Worm (Caenorhabditis elegans) whole organism, L1 larva: ENCODE measurements around the gene srd-56.

Experiments
- alr-1 ChIP-seq: fragments of 200-800 bp; sonication (Bioruptor generic); optimal IDR thresholded peaks from 2 replicates; lab custom pipeline; 2018; ENCODE audit warnings: borderline replicate concordance, mild to moderate bottlenecking, missing genetic modification characterization, missing compliant biosample characterization
- ces-1 ChIP-seq: fragments of 150-350 bp; optimal IDR thresholded peaks from 2 replicates; lab custom pipeline; 2014; ENCODE audit warnings: missing biosample characterization, missing genetic modification reagents, missing genetic modification characterization
- dpl-1 ChIP-seq, 3 experiments: fragments of 150-350 bp in 2 of 3; sonication (generic microtip) in 1 of 3; optimal IDR thresholded peaks; 2 replicates each; lab custom pipeline; 2014 to 2017; ENCODE audit warnings: missing biosample characterization in 3 of 3, missing genetic modification characterization in 3 of 3, missing genetic modification reagents in 3 of 3
- egl-27 ChIP-seq, 2 experiments: fragments of 150-350 bp in 1 of 2; sonication (generic microtip); optimal IDR thresholded peaks; 3 replicates each; lab custom pipeline; 2017 to 2018; ENCODE audit warnings: missing biosample characterization in 2 of 2, missing genetic modification characterization in 2 of 2, missing genetic modification reagents in 2 of 2
- fkh-10 ChIP-seq: sonication (generic microtip); optimal IDR thresholded peaks from 2 replicates; lab custom pipeline; 2017; ENCODE audit warnings: missing biosample characterization, missing genetic modification reagents, missing genetic modification characterization
- lin-15B ChIP-seq: fragments of 150-350 bp; sonication (generic microtip); optimal IDR thresholded peaks from 3 replicates; lab custom pipeline; 2014; ENCODE audit warnings: missing biosample characterization, missing genetic modification characterization
- mep-1 ChIP-seq: fragments of 150-350 bp; optimal IDR thresholded peaks from 2 replicates; lab custom pipeline; 2014; ENCODE audit warnings: missing biosample characterization, missing genetic modification characterization
- pqm-1 ChIP-seq: sonication (generic microtip); optimal IDR thresholded peaks from 3 replicates; lab custom pipeline; 2017; ENCODE audit warnings: missing biosample characterization, missing genetic modification characterization
- sox-4 ChIP-seq: sonication (generic microtip); optimal IDR thresholded peaks from 2 replicates; lab custom pipeline; 2016; ENCODE audit warnings: missing genetic modification characterization, missing compliant biosample characterization
- unc-62 ChIP-seq: fragments of 150-350 bp; optimal IDR thresholded peaks from 2 replicates; lab custom pipeline; 2014; ENCODE audit warnings: missing biosample characterization, missing genetic modification reagents, missing genetic modification characterization
- unc-98 ChIP-seq: fragments of 200-800 bp; sonication (Bioruptor generic); IDR thresholded peaks from 2 replicates; pipeline ENCODE4 v1.3.6; 2022; ENCODE audit warnings: missing genetic modification characterization, missing compliant biosample characterization

- TF ChIP-seq sox-4 (no peak), fkh-10 (GFP tag; lab: Kevin White, UChicago) (no peak), mep-1 (tag; lab: Kevin White, UChicago) (no peak), lin-15B (tag; lab: Kevin White, UChicago) (no peak), unc-62 (GFP tag; lab: Kevin White, UChicago) (no peak), egl-27 (tag; optimal IDR thresholded peaks at IDR 0.05; lab: Kevin White, UChicago) (no peak), alr-1 (tag; lab: Kevin White, UChicago) (no peak), pqm-1 (tag; lab: Kevin White, UChicago) (no peak), unc-98 (GFP tag; lab: Robert Waterston, UW) (no peak), dpl-1 (GFP tag; optimal IDR thresholded peaks at IDR 0.05; lab: Kevin White, UChicago) (no peak), ces-1 (GFP tag; lab: Kevin White, UChicago) (no peak)
Observed at ce11 chrII:7186117-7186516, 16.9 kb downstream of the srd-56 start.
